Worm (Caenorhabditis elegans): ENCODE data around the gene hcf-1.
A peak's percentile ranks its signal among the peaks of the same experiment; 100 is the strongest.

The hcf-1 gene

DNA sequence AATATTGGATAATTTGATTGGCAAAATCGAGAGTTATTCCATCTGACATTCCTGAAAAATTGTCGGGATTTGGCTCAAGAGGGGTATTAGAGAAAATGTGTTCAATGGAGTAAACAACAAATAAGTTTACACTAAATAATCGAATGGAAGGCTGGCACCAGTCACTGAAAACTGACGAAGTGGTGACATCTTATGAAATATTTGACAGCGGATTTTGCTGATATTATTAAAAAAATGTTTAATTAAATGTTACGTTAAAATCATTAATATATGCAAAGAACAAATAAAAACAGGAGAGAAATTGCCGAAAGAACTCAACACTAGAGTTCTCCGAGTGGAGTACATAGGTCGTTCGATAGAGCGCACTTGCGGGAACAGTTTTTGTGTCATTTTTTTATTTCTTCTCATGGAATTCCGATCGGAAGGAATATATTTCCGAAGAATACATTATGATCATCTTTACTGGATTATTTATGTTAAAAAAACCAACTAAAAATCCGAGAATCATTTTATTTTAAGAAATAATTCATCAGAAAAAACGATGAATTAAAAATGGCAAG, 11.5 kb upstream of the hcf-1 start, which contains the start of gene tag-322 (continued):
- TF ChIP-seq D1046.2 (GFP tag; IDR thresholded peaks at IDR 0.05) = no peak
- TF ChIP-seq mep-1 (tag; optimal IDR thresholded peaks at IDR 0.05) = peak; percentile 85
- no peak for TF ChIP-seq zfp-2 (tag; optimal IDR thresholded peaks at IDR 0.05)
- no peak for TF ChIP-seq Y75B8A.6 (GFP tag; IDR thresholded peaks at IDR 0.05)
- peak; percentile 16 for TF ChIP-seq F37D6.2 (tag; optimal IDR thresholded peaks at IDR 0.05)
- TF ChIP-seq unc-62 (GFP tag; optimal IDR thresholded peaks at IDR 0.05 in 1 of 2) = no peak
- no peak for TF ChIP-seq unc-62 (tag; optimal IDR thresholded peaks at IDR 0.05)
- no peak for TF ChIP-seq nhr-10 (tag; optimal IDR thresholded peaks at IDR 0.05)
- TF ChIP-seq Y105C5A.15 (GFP tag; IDR thresholded peaks at IDR 0.05) = no peak
- peak; percentile 44 for TF ChIP-seq nhr-28 (tag; optimal IDR thresholded peaks at IDR 0.05)
- no peak for TF ChIP-seq ceh-32 (tag; optimal IDR thresholded peaks at IDR 0.05; ENCODE audit: poor library complexity)
- no peak for TF ChIP-seq daf-19 (GFP tag; conservative IDR thresholded peaks at IDR 0.05)
- TF ChIP-seq nhr-6 (tag; optimal IDR thresholded peaks at IDR 0.05) = peak; percentile 31
- no peak for TF ChIP-seq egl-27 (tag; optimal IDR thresholded peaks at IDR 0.05)
- TF ChIP-seq ama-1 (optimal IDR thresholded peaks at IDR 0.05) = peak; percentile 44
- no peak for TF ChIP-seq ctbp-1 (GFP tag; IDR thresholded peaks at IDR 0.05)
- no peak for TF ChIP-seq daf-12 (tag; optimal IDR thresholded peaks at IDR 0.05)
- TF ChIP-seq aly-2 (tag; optimal IDR thresholded peaks at IDR 0.05) = no peak
- TF ChIP-seq ces-1 (GFP tag; optimal IDR thresholded peaks at IDR 0.05) = no peak
- 0 out of 2 replicates have a peak, but pooled peaks have one; percentile 32 for TF ChIP-seq arid-1 (GFP tag; conservative IDR thresholded peaks at IDR 0.05)
- no peak for TF ChIP-seq lim-7 (GFP tag; IDR thresholded peaks at IDR 0.05)
- TF ChIP-seq gei-8 (GFP tag; optimal IDR thresholded peaks at IDR 0.05) = no peak
- TF ChIP-seq pha-4 (GFP tag; IDR thresholded peaks at IDR 0.05) = no peak
- peak; percentile 18 for TF ChIP-seq pha-4 (tag; optimal IDR thresholded peaks at IDR 0.05)
- peak; percentile 32 to 92 for TF ChIP-seq lsy-2 (tag; optimal IDR thresholded peaks at IDR 0.05)
- TF ChIP-seq lin-29 (GFP tag; IDR thresholded peaks at IDR 0.05) = no peak
- TF ChIP-seq F49E8.2 (tag; optimal IDR thresholded peaks at IDR 0.05; ENCODE audit: borderline replicate concordance) = no peak
- TF ChIP-seq spr-3 (GFP tag; optimal IDR thresholded peaks at IDR 0.05) = no peak
- TF ChIP-seq ceh-44 (GFP tag; IDR thresholded peaks at IDR 0.05) = no peak
- no peak for TF ChIP-seq hmg-1.1 (GFP tag; IDR thresholded peaks at IDR 0.05)
- TF ChIP-seq aha-1 (tag) = no peak
- no peak for TF ChIP-seq lir-3 (tag; optimal IDR thresholded peaks at IDR 0.05)
- no peak for TF ChIP-seq zip-2 (tag; optimal IDR thresholded peaks at IDR 0.05)
- no peak for TF ChIP-seq ztf-11 (tag; optimal IDR thresholded peaks at IDR 0.05)
- no peak for TF ChIP-seq duxl-1 (tag; optimal IDR thresholded peaks at IDR 0.05; ENCODE audit: poor library complexity)
- no peak for TF ChIP-seq mdt-29 (GFP tag; IDR thresholded peaks at IDR 0.05)
- peak; percentile 42 for TF ChIP-seq nhr-102 (tag; optimal IDR thresholded peaks at IDR 0.05)
- peak; percentile 25; the same call in 1 of the 2 replicates for TF ChIP-seq dmd-6 (GFP tag; IDR thresholded peaks at IDR 0.05)
- TF ChIP-seq T26A8.4 (GFP tag; IDR thresholded peaks at IDR 0.05) = no peak
- TF ChIP-seq F44E2.7 (GFP tag; IDR thresholded peaks at IDR 0.05) = no peak
- TF ChIP-seq daf-8 (GFP tag; IDR thresholded peaks at IDR 0.05) = no peak
- TF ChIP-seq ceh-82 (tag; optimal IDR thresholded peaks at IDR 0.05) = no peak
- TF ChIP-seq cey-2 (tag; optimal IDR thresholded peaks at IDR 0.05; ENCODE audit: borderline replicate concordance, insufficient read depth) = no peak
- no peak for TF ChIP-seq fkh-10 (GFP tag; optimal IDR thresholded peaks at IDR 0.05)
- no peak for TF ChIP-seq jun-1 (tag; optimal IDR thresholded peaks at IDR 0.05)
- peak; percentile 11 for TF ChIP-seq ztf-7 (tag; optimal IDR thresholded peaks at IDR 0.05)
- TF ChIP-seq nhr-111 (GFP tag; optimal IDR thresholded peaks at IDR 0.05) = no peak
- no peak for TF ChIP-seq fos-1 (tag; optimal IDR thresholded peaks at IDR 0.05)
- no peak for TF ChIP-seq vab-7 (GFP tag; IDR thresholded peaks at IDR 0.05)
- TF ChIP-seq mes-2 (tag; optimal IDR thresholded peaks at IDR 0.05; ENCODE audit: poor library complexity, severe bottlenecking) = peak; percentile 84
- TF ChIP-seq zag-1 (tag; optimal IDR thresholded peaks at IDR 0.05) = no peak
- no peak for TF ChIP-seq ceh-62 (tag; optimal IDR thresholded peaks at IDR 0.05)
- peak; percentile 96 for TF ChIP-seq lin-38 (GFP tag; IDR thresholded peaks at IDR 0.05)
